Worm (Caenorhabditis elegans) whole organism, L4 larva: ENCODE data around the gene F54F2.9.

Source experiments
- aly-2 ChIP-seq: sonication (generic microtip); optimal IDR thresholded peaks from 2 replicates; lab custom pipeline; 2018; ENCODE audit warnings: missing biosample characterization, missing genetic modification characterization
- ama-1 ChIP-seq: fragments of 150-350 bp; optimal IDR thresholded peaks from 2 replicates; lab custom pipeline; 2014; ENCODE audit warnings: inconsistent platforms, mixed read lengths
- lin-15B ChIP-seq: fragments of 150-350 bp; sonication (generic microtip); optimal IDR thresholded peaks from 3 replicates; lab custom pipeline; 2014; ENCODE audit warnings: missing biosample characterization, missing genetic modification characterization
- pqm-1 ChIP-seq: sonication (generic microtip); optimal IDR thresholded peaks from 2 replicates; lab custom pipeline; 2017; ENCODE audit warnings: missing biosample characterization, missing genetic modification characterization
- rbr-2 ChIP-seq: sonication (generic microtip); optimal IDR thresholded peaks from 2 replicates; lab custom pipeline; 2016; ENCODE audit warnings: missing genotype, missing genetic modification characterization, missing compliant biosample characterization
- skn-1 ChIP-seq: fragments of 150-350 bp; optimal IDR thresholded peaks from 2 replicates; lab custom pipeline; 2014; ENCODE audit warnings: missing biosample characterization, missing genetic modification characterization
- ztf-11 ChIP-seq: fragments of 150-350 bp; optimal IDR thresholded peaks from 2 replicates; lab custom pipeline; 2014; ENCODE audit warnings: missing biosample characterization, missing genetic modification characterization

DNA sequence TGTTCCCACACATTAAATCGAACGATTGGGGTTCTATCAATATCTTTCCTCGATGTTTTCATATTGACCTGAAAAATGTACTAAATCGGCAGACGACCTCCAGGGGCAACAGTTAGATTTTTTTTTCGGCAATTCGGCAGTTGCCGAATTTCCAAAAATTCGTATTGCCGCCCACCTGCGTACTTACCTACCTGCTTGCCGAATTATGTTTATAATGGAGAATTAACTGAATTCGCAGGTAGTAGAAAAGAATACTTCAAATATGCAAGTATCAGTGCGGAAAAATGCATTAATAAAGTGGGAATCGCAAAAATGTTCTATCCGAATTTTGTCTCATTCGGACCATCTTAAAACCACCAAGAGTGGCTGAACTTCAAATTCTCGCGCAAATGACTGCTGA is 42.6 kb upstream of the F54F2.9 start:
- TF ChIP-seq skn-1 (tag; lab: Kevin White, UChicago) (no peak), ztf-11 (tag; lab: Kevin White, UChicago) (no peak), aly-2 (tag; lab: Kevin White, UChicago) (no peak), pqm-1 (tag; lab: Kevin White, UChicago) (no peak), ama-1 (lab: Kevin White, UChicago) (no peak), lin-15B (tag; lab: Kevin White, UChicago) (no peak), rbr-2 (tag; lab: Kevin White, UChicago) (no peak)
